Worm (Caenorhabditis elegans) whole organism, mixed stage, embryonic: ENCODE data around the gene M6.11.

Source experiments
- ces-1 ChIP-seq: fragments of 150-350 bp; optimal IDR thresholded peaks from 2 replicates; lab custom pipeline; 2014; ENCODE audit warnings: missing biosample characterization, missing genetic modification reagents, missing genetic modification characterization
- elt-1 ChIP-seq: sonication (generic microtip); optimal IDR thresholded peaks from 2 replicates; lab custom pipeline; 2017; ENCODE audit warnings: missing genetic modification characterization, mild to moderate bottlenecking, missing compliant biosample characterization, antibody characterized with exemption, moderate library complexity, borderline replicate concordance; ENCODE audit not compliant: insufficient read depth
- nhr-12 ChIP-seq: fragments of 150-350 bp; optimal IDR thresholded peaks from 2 replicates; lab custom pipeline; 2014; ENCODE audit warnings: missing biosample characterization, missing genetic modification characterization
- nhr-237 ChIP-seq: fragments of 150-350 bp; optimal IDR thresholded peaks from 2 replicates; lab custom pipeline; 2014; ENCODE audit warnings: missing biosample characterization, missing genetic modification characterization
- nhr-76 ChIP-seq: sonication (generic microtip); optimal IDR thresholded peaks from 2 replicates; lab custom pipeline; 2017; ENCODE audit warnings: missing biosample characterization, missing genetic modification characterization
- snpc-4 ChIP-seq: fragments of 150-350 bp; optimal IDR thresholded peaks from 2 replicates; lab custom pipeline; 2014; ENCODE audit warnings: missing biosample characterization, missing genetic modification characterization
- sptf-1 ChIP-seq: sonication (generic microtip); optimal IDR thresholded peaks from 2 replicates; lab custom pipeline; 2017; ENCODE audit warnings: mild to moderate bottlenecking, missing genetic modification characterization, moderate library complexity, missing compliant biosample characterization
- unc-39 ChIP-seq: fragments of 150-350 bp; optimal IDR thresholded peaks from 2 replicates; lab custom pipeline; 2014; ENCODE audit warnings: missing biosample characterization, missing genetic modification characterization
- unc-62 ChIP-seq: fragments of 150-350 bp; optimal IDR thresholded peaks from 2 replicates; lab custom pipeline; 2014; ENCODE audit warnings: missing biosample characterization, missing genetic modification reagents, missing genetic modification characterization
- ztf-11 ChIP-seq: fragments of 150-350 bp; optimal IDR thresholded peaks from 2 replicates; lab custom pipeline; 2014; ENCODE audit warnings: missing biosample characterization, missing genetic modification characterization

DNA sequence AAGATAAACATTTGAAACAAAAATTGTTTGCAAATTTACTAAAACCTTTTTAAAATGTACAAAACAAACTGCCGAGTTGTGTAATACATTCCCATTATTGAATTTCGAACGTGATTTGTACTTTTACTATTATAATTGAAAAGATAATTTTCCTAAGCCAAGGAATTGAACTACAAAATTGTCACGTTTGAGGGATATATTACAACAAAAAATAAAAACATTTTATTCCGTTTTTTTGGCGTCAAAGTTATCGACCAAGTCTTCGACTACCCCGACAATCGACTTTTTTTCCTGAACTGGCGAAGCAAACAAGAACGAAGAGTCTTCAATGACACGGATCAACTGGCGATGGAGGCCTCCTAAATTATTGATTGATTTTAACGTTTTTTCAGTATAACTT is 39.6 kb upstream of the M6.11 start, which contains the start of gene T19D7.7:
- TF ChIP-seq nhr-76 (no peak), ztf-11 (tag; lab: Kevin White, UChicago) (no peak), ces-1 (no peak), snpc-4 (no peak), nhr-237 (tag; lab: Kevin White, UChicago) (no peak), sptf-1 (tag; lab: Kevin White, UChicago) (no peak), nhr-12 (no peak), unc-39 (tag; lab: Kevin White, UChicago) (no peak), elt-1 (no peak), unc-62 (GFP tag; lab: Kevin White, UChicago) (no peak)
